Worm (Caenorhabditis elegans) whole organism, L4 larva: Measurements from ENCODE around the gene Y57G11C.5.
"Not testable (repeated sequence)": the region's sequence is repeated elsewhere in the genome, so short reads cannot be mapped to it uniquely, and the experiment has no call there.

Source experiments
- ama-1 ChIP-seq: fragments of 150-350 bp; optimal IDR thresholded peaks from 2 replicates; lab custom pipeline; 2014; ENCODE audit warnings: inconsistent platforms, mixed read lengths
- hlh-30 ChIP-seq: sonication (generic microtip); optimal IDR thresholded peaks from 2 replicates; lab custom pipeline; 2017; ENCODE audit warnings: antibody characterized with exemption, mild to moderate bottlenecking, missing genetic modification characterization, missing compliant biosample characterization; ENCODE audit not compliant: insufficient read depth
- unc-62 ChIP-seq, 3 experiments: fragments of 150-350 bp in 1 of 3; sonication (generic microtip); optimal IDR thresholded peaks in 2 of 3; peaks in 1 of 3; 1 replicate in 1 of 3; 2 replicates in 2 of 3; lab custom pipeline; 2014 to 2017; ENCODE audit warnings: missing biosample characterization in 3 of 3, missing genetic modification characterization in 3 of 3, missing genetic modification reagents in 3 of 3, missing genotype in 1 of 3

DNA sequence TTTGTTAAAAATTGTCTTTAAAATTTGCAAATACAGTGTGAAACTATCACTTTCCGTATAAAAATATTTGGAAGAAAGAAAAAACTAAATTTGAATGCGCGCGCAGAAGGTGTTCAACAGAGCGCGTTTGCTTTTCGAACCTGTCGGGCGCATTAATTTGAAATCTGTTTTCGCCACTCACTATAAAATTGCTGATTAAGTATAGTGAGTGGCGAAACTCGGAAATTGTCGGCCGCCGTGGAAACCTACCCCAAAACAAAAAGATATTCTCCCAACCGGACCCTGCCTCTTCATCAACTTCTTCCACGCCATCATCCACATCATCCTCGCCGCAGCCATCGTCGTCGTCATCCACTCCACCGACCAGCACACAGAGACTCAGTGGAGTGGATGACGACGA is 15.3 kb upstream of the Y57G11C.5 start:
- not testable (repeated sequence) for TF ChIP-seq unc-62 (GFP tag; optimal IDR thresholded peaks at IDR 0.05 in 1 of 2; lab: Kevin White, UChicago); unc-62 (tag; optimal IDR thresholded peaks at IDR 0.05; lab: Kevin White, UChicago); ama-1; hlh-30 (tag; lab: Kevin White, UChicago)
